Fruit fly (Drosophila melanogaster) whole organism, prepupa: Measurements from ENCODE around the gene Ahcy.
A peak's percentile ranks its signal among the peaks of the same experiment; 100 is the strongest.

Source experiments
- CG10631 ChIP-seq: fragments of 200-800 bp; sonication (Bioruptor generic); optimal IDR thresholded peaks from 2 replicates; lab custom pipeline; 2016; ENCODE audit warnings: missing biosample characterization, missing genetic modification characterization
- CG11762 ChIP-seq: fragments of 200-800 bp; sonication (Bioruptor generic); optimal IDR thresholded peaks from 3 replicates; lab custom pipeline; 2016; ENCODE audit warnings: missing biosample characterization, missing genetic modification characterization; ENCODE audit not compliant: insufficient read depth
- CG1621 ChIP-seq: fragments of 200-800 bp; sonication (Bioruptor generic); optimal IDR thresholded peaks from 3 replicates; lab custom pipeline; 2018; ENCODE audit warnings: missing biosample characterization, mild to moderate bottlenecking, missing genetic modification characterization
- CG3032 ChIP-seq: fragments of 200-800 bp; optimal IDR thresholded peaks from 2 replicates; lab custom pipeline; 2019; ENCODE audit warnings: missing biosample characterization, mild to moderate bottlenecking, missing genetic modification characterization, moderate library complexity
- CG31627 ChIP-seq: fragments of 200-800 bp; sonication (Bioruptor generic); optimal IDR thresholded peaks from 3 replicates; lab custom pipeline; 2016; ENCODE audit warnings: missing biosample characterization, missing genetic modification characterization
- CG32006 ChIP-seq: fragments of 200-800 bp; sonication (Bioruptor generic); optimal IDR thresholded peaks from 3 replicates; lab custom pipeline; 2017; ENCODE audit warnings: missing biosample characterization, mild to moderate bottlenecking, missing genetic modification characterization
- CG34406 ChIP-seq: fragments of 200-800 bp; sonication (Bioruptor generic); optimal IDR thresholded peaks from 3 replicates; lab custom pipeline; 2016; ENCODE audit warnings: missing biosample characterization, missing genetic modification characterization
- CG3919 ChIP-seq: fragments of 200-800 bp; sonication (Bioruptor generic); optimal IDR thresholded peaks from 3 replicates; lab custom pipeline; 2016; ENCODE audit warnings: missing biosample characterization, missing genetic modification characterization
- CG6163 ChIP-seq: fragments of 200-800 bp; sonication (Bioruptor generic); IDR thresholded peaks from 3 replicates; pipeline ENCODE4 v1.3.6; 2022; ENCODE audit warnings: missing biosample characterization, missing genetic modification characterization
- CG6276 ChIP-seq: fragments of 200-800 bp; sonication (Bioruptor generic); optimal IDR thresholded peaks from 2 replicates; lab custom pipeline; 2017; ENCODE audit warnings: missing biosample characterization, mild to moderate bottlenecking, missing genetic modification characterization
- CG6854 ChIP-seq: fragments of 200-800 bp; sonication (Bioruptor generic); optimal IDR thresholded peaks from 2 replicates; lab custom pipeline; 2017; ENCODE audit warnings: missing biosample characterization, mild to moderate bottlenecking, missing genetic modification characterization
- CG7368 ChIP-seq: fragments of 200-800 bp; sonication (Bioruptor generic); optimal IDR thresholded peaks from 3 replicates; lab custom pipeline; 2016; ENCODE audit warnings: missing biosample characterization, missing genetic modification characterization
- CG8319 ChIP-seq: fragments of 200-800 bp; sonication (Bioruptor generic); optimal IDR thresholded peaks from 3 replicates; lab custom pipeline; 2016; ENCODE audit warnings: missing biosample characterization, missing genetic modification characterization
- CG8632 ChIP-seq: fragments of 200-800 bp; sonication (Bioruptor generic); optimal IDR thresholded peaks from 3 replicates; lab custom pipeline; 2016; ENCODE audit warnings: missing biosample characterization, missing genetic modification characterization
- CG9139 ChIP-seq: fragments of 200-800 bp; sonication (Bioruptor generic); optimal IDR thresholded peaks from 3 replicates; lab custom pipeline; 2017; ENCODE audit warnings: missing biosample characterization, mild to moderate bottlenecking, missing genetic modification characterization
- Eip75B ChIP-seq: fragments of 200-800 bp; sonication (Bioruptor generic); optimal IDR thresholded peaks from 3 replicates; lab custom pipeline; 2016; ENCODE audit warnings: missing biosample characterization, missing genetic modification characterization
- Eip78C ChIP-seq: fragments of 200-800 bp; sonication (Bioruptor generic); peaks from one replicate; lab custom pipeline; 2016; ENCODE audit warnings: missing biosample characterization, missing genetic modification characterization
- Eip93F ChIP-seq: fragments of 200-800 bp; sonication (Bioruptor generic); optimal IDR thresholded peaks from 2 replicates; lab custom pipeline; 2016; ENCODE audit warnings: missing biosample characterization, mild to moderate bottlenecking, missing genetic modification characterization
- Ets21C ChIP-seq: fragments of 200-800 bp; sonication (Bioruptor generic); optimal IDR thresholded peaks from 3 replicates; lab custom pipeline; 2016; ENCODE audit warnings: missing biosample characterization, missing genetic modification characterization
- Ets96B ChIP-seq: fragments of 200-800 bp; optimal IDR thresholded peaks from 2 replicates; lab custom pipeline; 2019; ENCODE audit warnings: missing biosample characterization, mild to moderate bottlenecking, missing genetic modification characterization, moderate library complexity
- Gug ChIP-seq: fragments of 200-800 bp; sonication (Bioruptor generic); IDR thresholded peaks from 2 replicates; pipeline ENCODE4 v1.3.6; 2022; ENCODE audit warnings: missing biosample characterization, missing genetic modification characterization
- Hr39 ChIP-seq: fragments of 200-800 bp; sonication (Bioruptor generic); optimal IDR thresholded peaks from 2 replicates; lab custom pipeline; 2016; ENCODE audit warnings: missing biosample characterization, missing genetic modification characterization
- OdsH ChIP-seq: fragments of 200-800 bp; sonication (Bioruptor generic); optimal IDR thresholded peaks from 3 replicates; lab custom pipeline; 2016; ENCODE audit warnings: missing biosample characterization, missing genetic modification characterization
- Smox ChIP-seq: fragments of 200-800 bp; sonication (Bioruptor generic); optimal IDR thresholded peaks from 3 replicates; lab custom pipeline; 2016; ENCODE audit warnings: missing biosample characterization, missing genetic modification characterization
- Sox14 ChIP-seq: fragments of 200-800 bp; sonication (Bioruptor generic); optimal IDR thresholded peaks from 3 replicates; lab custom pipeline; 2016; ENCODE audit warnings: missing biosample characterization, missing genetic modification characterization
- achi ChIP-seq: fragments of 200-800 bp; sonication (Bioruptor generic); optimal IDR thresholded peaks from 3 replicates; lab custom pipeline; 2016; ENCODE audit warnings: missing biosample characterization, missing genetic modification characterization
- acj6 ChIP-seq: fragments of 200-800 bp; sonication (Bioruptor generic); optimal IDR thresholded peaks from 3 replicates; lab custom pipeline; 2016; ENCODE audit warnings: missing biosample characterization, missing genetic modification characterization
- dsx ChIP-seq: fragments of 200-800 bp; optimal IDR thresholded peaks from 3 replicates; lab custom pipeline; 2019; ENCODE audit warnings: missing biosample characterization, mild to moderate bottlenecking, missing genetic modification characterization, moderate library complexity; ENCODE audit not compliant: poor library complexity, severe bottlenecking
- eg ChIP-seq: fragments of 200-800 bp; sonication (Bioruptor generic); IDR thresholded peaks from 3 replicates; pipeline ENCODE4 v1.3.6; 2022; ENCODE audit warnings: missing biosample characterization, missing genetic modification characterization
- lz ChIP-seq: fragments of 200-800 bp; sonication (Bioruptor generic); optimal IDR thresholded peaks from 3 replicates; lab custom pipeline; 2016; ENCODE audit warnings: missing biosample characterization, missing genetic modification characterization
- pdm3 ChIP-seq: fragments of 200-800 bp; sonication (Bioruptor generic); optimal IDR thresholded peaks from 3 replicates; lab custom pipeline; 2016; ENCODE audit warnings: missing biosample characterization, missing genetic modification characterization
- salr ChIP-seq, 2 experiments: fragments of 200-800 bp; sonication (Bioruptor generic); optimal IDR thresholded peaks; 3 replicates each; lab custom pipeline; 2016 to 2018; ENCODE audit warnings: missing biosample characterization in 2 of 2, missing genetic modification characterization in 2 of 2, mild to moderate bottlenecking in 1 of 2
- ss ChIP-seq, 2 experiments: fragments of 200-800 bp; sonication (Bioruptor generic); optimal IDR thresholded peaks; 2 replicates in 1 of 2; 3 replicates in 1 of 2; lab custom pipeline; 2017 to 2018; ENCODE audit warnings: mild to moderate bottlenecking in 2 of 2, missing biosample characterization in 2 of 2, missing genetic modification characterization in 2 of 2, moderate library complexity in 1 of 2
- topi ChIP-seq: fragments of 200-800 bp; sonication (Bioruptor generic); optimal IDR thresholded peaks from 3 replicates; lab custom pipeline; 2016; ENCODE audit warnings: missing biosample characterization, missing genetic modification characterization

The Ahcy gene

DNA sequence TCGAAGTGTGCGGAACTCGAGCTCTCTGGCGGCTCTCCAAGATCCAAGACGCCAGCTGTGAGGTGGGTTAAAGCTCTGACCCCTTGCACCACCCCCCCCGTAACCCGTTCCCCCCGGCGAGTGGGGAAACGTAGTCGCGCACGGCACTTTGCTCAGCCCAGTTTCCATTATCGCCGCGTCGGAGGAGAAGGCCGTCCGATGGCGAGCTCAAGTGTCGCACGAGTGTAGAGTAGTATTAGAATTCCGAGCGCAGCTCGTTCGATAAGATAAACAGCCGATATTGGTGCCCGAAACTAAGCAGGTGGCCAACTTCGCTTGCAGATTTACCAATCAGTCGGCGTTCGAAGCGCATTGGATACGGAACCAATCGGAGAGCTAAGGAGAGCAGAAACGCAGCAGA, 15.3 kb downstream of the Ahcy start:
- no peak for TF ChIP-seq CG11762
- TF ChIP-seq CG1621 (tag; lab: Kevin White, UChicago), result peak; percentile 80
- TF ChIP-seq eg (GFP tag; lab: Robert Waterston, UW), result peak; percentile 37; the same call in 1 of the 3 replicates
- peak; percentile 39; the same call in 1 of the 3 replicates for TF ChIP-seq CG6163 (GFP tag; lab: Robert Waterston, UW)
- TF ChIP-seq, all 60 proteins: peak for 3

DNA sequence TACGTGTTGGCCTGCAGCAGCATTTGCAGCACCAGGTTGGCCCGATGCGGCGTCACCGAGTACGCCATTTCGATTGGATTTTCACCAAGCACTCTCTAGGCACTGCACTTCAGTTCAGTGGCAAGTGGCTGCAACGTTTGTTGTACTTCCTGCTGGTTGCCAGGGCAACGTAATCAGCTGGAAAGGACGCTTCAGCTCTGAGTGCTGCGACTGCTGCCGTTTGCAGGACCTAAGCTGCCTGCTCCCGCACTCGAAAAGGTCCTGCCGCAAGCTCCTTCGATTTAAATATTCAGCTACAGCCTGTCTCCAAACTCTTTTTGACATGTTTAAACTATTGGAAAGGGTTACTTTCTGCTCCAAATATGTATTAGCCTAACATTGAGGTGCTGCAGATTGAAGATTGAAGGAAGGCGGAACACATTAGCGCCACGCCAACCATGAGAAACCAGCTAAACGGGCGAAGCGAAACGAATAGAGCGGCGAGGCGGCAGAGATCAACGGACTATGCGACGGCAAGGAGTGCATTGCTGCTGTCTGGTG, 17.4 kb downstream of the Ahcy start, which contains the start of the genes CG15642 and CG15641:
TSS of gene CG15642 (minus strand) at position 356 of the 540 bp plus-strand sequence.
TSS of gene CG15641 (plus strand) at position 490 of the 540 bp plus-strand sequence.
- TF ChIP-seq Sox14 (GFP tag; lab: Kevin White, UChicago) (no peak), eg (GFP tag; lab: Robert Waterston, UW) (no peak), Gug (no peak), CG8632 (no peak), ss (GFP tag; optimal IDR thresholded peaks at IDR 0.05; lab: Kevin White, UChicago) (no peak), topi (GFP tag; lab: Kevin White, UChicago) (no peak), Eip93F (GFP tag; lab: Kevin White, UChicago) (no peak), salr (GFP tag; optimal IDR thresholded peaks at IDR 0.05; lab: Kevin White, UChicago) (no peak), CG6854 (no peak), CG7368 (GFP tag; lab: Kevin White, UChicago) (no peak), acj6 (GFP tag; lab: Kevin White, UChicago) (no peak), CG10631 (no peak), Smox (GFP tag; lab: Kevin White, UChicago) (no peak), Eip78C (GFP tag; lab: Kevin White, UChicago) (no peak), CG34406 (GFP tag; lab: Kevin White, UChicago) (no peak), CG8319 (GFP tag; lab: Kevin White, UChicago) (no peak), CG3032 (tag; lab: Kevin White, UChicago) (no peak), Ets21C (GFP tag; lab: Kevin White, UChicago) (no peak), CG32006 (GFP tag; lab: Kevin White, UChicago) (no peak), OdsH (GFP tag; lab: Kevin White, UChicago) (no peak)

DNA sequence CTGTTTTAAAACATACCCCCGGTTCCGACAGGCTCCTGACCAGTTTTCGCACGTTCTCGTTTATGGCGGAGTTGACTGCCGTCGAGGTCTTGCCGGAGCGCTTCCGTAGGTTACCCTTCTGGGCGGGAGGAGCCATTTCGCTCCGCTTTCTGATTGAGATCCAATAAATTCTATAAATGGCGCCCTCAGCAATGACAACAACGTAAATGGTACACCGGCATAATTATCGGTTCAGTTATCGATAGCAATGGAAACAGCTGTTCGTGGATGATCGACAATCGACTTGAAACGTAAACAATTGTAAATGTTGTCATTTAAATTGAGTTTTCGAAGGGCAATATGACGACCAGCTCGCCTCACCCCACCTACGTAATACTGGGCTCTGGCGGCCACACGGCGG, 21.8 kb downstream of the Ahcy start, which contains the start of the genes Grip128 and Alg14:
TSS of gene Grip128 (minus strand) at position 216 of the 400 bp plus-strand sequence.
TSS of gene Alg14 (plus strand) at position 261 of the 400 bp plus-strand sequence.
- no peak for TF ChIP-seq CG6854
- TF ChIP-seq Ets96B (tag; lab: Kevin White, UChicago), result no peak
- TF ChIP-seq CG9139, result no peak
- no peak for TF ChIP-seq Gug
- TF ChIP-seq Eip75B (GFP tag; lab: Kevin White, UChicago), result no peak
- TF ChIP-seq lz (GFP tag; lab: Kevin White, UChicago), result no peak
- TF ChIP-seq CG3032 (tag; lab: Kevin White, UChicago), result no peak
- no peak for TF ChIP-seq Hr39 (GFP tag; lab: Kevin White, UChicago)
- TF ChIP-seq CG3919 (GFP tag; lab: Kevin White, UChicago), result no peak
- TF ChIP-seq CG6276 (GFP tag; lab: Kevin White, UChicago), result no peak
- no peak for TF ChIP-seq CG31627 (GFP tag; lab: Kevin White, UChicago)
- TF ChIP-seq OdsH (GFP tag; lab: Kevin White, UChicago), result no peak
- no peak for TF ChIP-seq dsx (GFP tag; lab: Kevin White, UChicago)
- TF ChIP-seq CG8319 (GFP tag; lab: Kevin White, UChicago), result no peak
- no peak for TF ChIP-seq pdm3 (GFP tag; lab: Kevin White, UChicago)

DNA sequence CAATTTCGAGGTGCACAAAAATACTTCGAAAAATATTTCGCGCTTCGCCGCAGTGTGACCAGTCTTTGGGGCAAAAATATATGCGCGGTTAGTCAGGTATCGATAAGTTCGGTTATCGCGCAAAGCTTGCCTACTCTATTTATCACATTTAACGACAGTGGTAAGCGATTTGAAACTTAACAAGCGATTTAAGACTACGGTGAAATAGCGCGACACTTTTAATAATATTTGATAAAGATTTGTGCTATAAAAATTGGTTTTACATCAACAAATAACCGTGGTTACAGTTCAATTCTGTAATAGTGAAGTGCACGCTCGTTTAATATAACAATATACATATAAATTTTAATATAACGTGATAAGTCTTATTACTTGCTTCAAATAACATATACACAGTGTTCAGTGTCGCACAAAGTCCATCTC, 25.3 kb downstream of the Ahcy start, which contains the start of gene mh:
TSS of gene mh (minus strand) at position 34 of the 423 bp plus-strand sequence.
- TF ChIP-seq achi (GFP tag; lab: Kevin White, UChicago), result no peak
- TF ChIP-seq eg (GFP tag; lab: Robert Waterston, UW), result 0 out of 3 replicates have a peak, but pooled peaks have one; percentile 22
